Fruit fly (Drosophila melanogaster): Measurements from ENCODE around the gene Cpr97Eb.

DNA sequence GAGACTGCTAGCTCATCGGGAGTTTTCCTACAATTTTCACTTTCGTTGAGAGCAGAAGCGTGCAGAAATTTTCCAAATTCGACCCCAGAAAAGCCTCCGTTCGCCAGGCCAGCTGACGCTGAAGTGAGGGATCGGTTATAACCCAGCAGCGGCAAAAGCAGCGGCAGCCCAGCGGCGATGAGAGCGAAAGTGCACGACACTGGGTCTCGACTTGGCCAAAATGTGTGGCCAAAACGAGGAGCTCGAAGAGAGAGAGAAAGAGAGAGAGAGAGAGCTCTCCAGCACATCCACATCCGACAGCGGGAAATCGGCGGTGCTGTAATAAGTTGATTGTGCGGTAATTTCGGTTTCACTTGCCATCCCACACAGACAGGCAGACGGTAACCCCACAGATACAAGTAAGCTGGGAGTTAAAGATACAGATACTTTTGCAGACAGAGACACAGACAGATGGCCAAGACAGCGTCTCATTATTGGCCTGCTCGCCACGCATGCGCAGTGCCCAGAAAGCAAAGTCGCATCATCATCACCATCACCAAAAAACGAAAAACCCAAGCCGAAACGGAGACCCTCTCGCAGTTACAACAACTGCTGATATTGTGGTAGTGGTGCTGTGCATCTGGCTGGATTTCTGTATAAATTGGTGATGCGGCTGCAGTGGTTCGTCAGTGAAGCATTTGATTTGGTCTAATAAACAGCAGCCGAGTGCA is 42.2 kb downstream of the Cpr97Eb start, which contains the start of gene TwdlT:
- TF ChIP-seq CG8478 (optimal IDR thresholded peaks at IDR 0.05) (no peak), CTCF (optimal IDR thresholded peaks at IDR 0.05) (no peak)
